Worm (Caenorhabditis elegans) whole organism, L1 larva: ENCODE measurements around the gene T26G10.3.

Experiments used
- aha-1 ChIP-seq: fragments of 150-350 bp; optimal IDR thresholded peaks from 2 replicates; lab custom pipeline; 2014; ENCODE audit warnings: missing biosample characterization, missing genetic modification characterization
- lin-35 ChIP-seq, 2 experiments: fragments of 150-350 bp; optimal IDR thresholded peaks; 2 replicates each; lab custom pipeline; 2014; ENCODE audit warnings: missing biosample characterization in 2 of 2, missing genetic modification characterization in 2 of 2, missing genetic modification reagents in 2 of 2
- mdl-1 ChIP-seq, 2 experiments: fragments of 150-350 bp; optimal IDR thresholded peaks; 2 replicates each; lab custom pipeline; 2014 to 2017; ENCODE audit warnings: missing biosample characterization in 2 of 2, missing genetic modification characterization in 2 of 2, inconsistent platforms in 1 of 2
- nhr-237 ChIP-seq: fragments of 150-350 bp; optimal IDR thresholded peaks from 2 replicates; lab custom pipeline; 2014; ENCODE audit warnings: missing biosample characterization, missing genetic modification characterization
- nhr-76 ChIP-seq: sonication (generic microtip); optimal IDR thresholded peaks from 2 replicates; lab custom pipeline; 2017; ENCODE audit warnings: missing biosample characterization, missing genetic modification characterization
- snpc-4 ChIP-seq: fragments of 150-350 bp; optimal IDR thresholded peaks from 2 replicates; lab custom pipeline; 2014; ENCODE audit warnings: missing biosample characterization, missing genetic modification characterization
- sox-4 ChIP-seq: sonication (generic microtip); optimal IDR thresholded peaks from 2 replicates; lab custom pipeline; 2016; ENCODE audit warnings: missing genetic modification characterization, missing compliant biosample characterization
- unc-30 ChIP-seq: sonication (generic microtip); optimal IDR thresholded peaks from 2 replicates; lab custom pipeline; 2017; ENCODE audit warnings: missing biosample characterization, missing genetic modification characterization
- unc-86 ChIP-seq: sonication (generic microtip); optimal IDR thresholded peaks from 2 replicates; lab custom pipeline; 2016; ENCODE audit warnings: missing genetic modification characterization, missing compliant biosample characterization

DNA sequence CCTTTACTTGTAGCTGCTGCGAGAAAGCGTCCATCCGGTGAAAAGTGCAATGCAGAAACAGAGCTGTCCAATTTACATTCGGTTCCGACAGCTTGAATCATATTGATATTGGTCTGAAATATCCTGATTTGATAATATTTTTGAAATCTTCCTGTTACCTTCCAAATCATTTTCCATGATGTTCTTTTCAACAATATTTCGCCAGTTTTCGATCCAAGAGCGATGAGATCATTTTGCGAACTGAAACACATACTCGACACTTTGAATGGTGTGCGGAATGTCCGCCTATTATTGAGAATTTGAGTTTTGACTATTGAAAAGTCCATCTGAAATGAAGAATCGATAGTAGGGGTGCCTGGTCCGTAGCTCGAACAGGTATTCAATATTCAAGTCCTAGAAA lies 27.9 kb upstream of the T26G10.3 start, which contains the start of gene emb-30:
- TF ChIP-seq mdl-1 (tag; optimal IDR thresholded peaks at IDR 0.05; lab: Kevin White, UChicago), result no peak
- no peak for TF ChIP-seq sox-4
- TF ChIP-seq nhr-237 (tag; lab: Kevin White, UChicago), result no peak
- TF ChIP-seq unc-86 (tag; lab: Kevin White, UChicago), result no peak
- no peak for TF ChIP-seq lin-35 (GFP tag; optimal IDR thresholded peaks at IDR 0.05; lab: Kevin White, UChicago)
- TF ChIP-seq nhr-76, result no peak
- TF ChIP-seq unc-30 (tag; lab: Kevin White, UChicago), result no peak
- no peak for TF ChIP-seq aha-1
- TF ChIP-seq snpc-4 (tag; lab: Kevin White, UChicago), result no peak
